Worm (Caenorhabditis elegans): ENCODE results near the gene clec-150.

clec-150 gene

ce11 chrIII:1028233-1028632 is 25.7 kb downstream of the clec-150 start:
- TF ChIP-seq gei-8 (GFP tag; optimal IDR thresholded peaks at IDR 0.05) (no peak), fkh-10 (GFP tag; optimal IDR thresholded peaks at IDR 0.05) (no peak), daf-16 (GFP tag; optimal IDR thresholded peaks at IDR 0.05) (no peak), daf-16 (tag; optimal IDR thresholded peaks at IDR 0.05) (peak; percentile 32), hlh-11 (tag; optimal IDR thresholded peaks at IDR 0.05) (peak; percentile 70), pqm-1 (tag; optimal IDR thresholded peaks at IDR 0.05) (peak; percentile 70), tag-97 (GFP tag; IDR thresholded peaks at IDR 0.05) (no peak), lsy-2 (tag; optimal IDR thresholded peaks at IDR 0.05) (no peak), F37D6.2 (tag; optimal IDR thresholded peaks at IDR 0.05) (no peak), nhr-28 (tag; optimal IDR thresholded peaks at IDR 0.05) (peak; percentile 35), ctbp-1 (GFP tag; IDR thresholded peaks at IDR 0.05) (no peak), dmd-9 (GFP tag; IDR thresholded peaks at IDR 0.05) (no peak), tra-1 (GFP tag; IDR thresholded peaks at IDR 0.05) (no peak), mdt-29 (GFP tag; IDR thresholded peaks at IDR 0.05) (no peak), zag-1 (tag; optimal IDR thresholded peaks at IDR 0.05) (no peak), dmd-6 (GFP tag; IDR thresholded peaks at IDR 0.05) (peak; percentile 67; the same call in 1 of the 2 replicates)

DNA sequence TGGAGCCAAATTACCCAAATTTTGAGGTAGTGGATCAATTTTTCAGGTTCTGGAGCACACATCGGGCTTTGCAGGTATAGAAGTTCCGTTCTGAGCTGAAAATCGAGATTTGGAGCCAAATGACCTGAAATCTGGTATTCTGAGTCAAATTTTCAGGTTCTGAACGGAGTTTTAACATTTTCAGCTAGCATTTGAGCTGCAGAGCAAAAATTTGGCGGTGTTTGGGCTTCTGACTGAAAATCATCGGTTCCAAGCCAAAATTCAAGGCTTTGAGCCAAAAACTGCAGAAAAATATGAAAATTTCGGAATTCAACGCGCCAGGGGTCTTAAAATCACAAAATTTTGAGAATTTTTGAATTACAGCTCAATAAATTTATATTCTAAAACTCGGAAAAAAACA is 28.5 kb downstream of the clec-150 start, which contains the start of the genes clc-26 and E_BE45912.2:
Gene clc-26, minus strand, starts transcription at position 101 of the 400 bp plus-strand sequence.
Gene E_BE45912.2, minus strand, starts transcription at position 139 of the 400 bp plus-strand sequence.
- no peak for TF ChIP-seq ctbp-1 (GFP tag; IDR thresholded peaks at IDR 0.05)
- peak in 1 of 2 experiments; percentile 9 for TF ChIP-seq unc-62 (GFP tag; optimal IDR thresholded peaks at IDR 0.05 in 1 of 2)
- TF ChIP-seq unc-62 (tag; optimal IDR thresholded peaks at IDR 0.05), result no peak

DNA sequence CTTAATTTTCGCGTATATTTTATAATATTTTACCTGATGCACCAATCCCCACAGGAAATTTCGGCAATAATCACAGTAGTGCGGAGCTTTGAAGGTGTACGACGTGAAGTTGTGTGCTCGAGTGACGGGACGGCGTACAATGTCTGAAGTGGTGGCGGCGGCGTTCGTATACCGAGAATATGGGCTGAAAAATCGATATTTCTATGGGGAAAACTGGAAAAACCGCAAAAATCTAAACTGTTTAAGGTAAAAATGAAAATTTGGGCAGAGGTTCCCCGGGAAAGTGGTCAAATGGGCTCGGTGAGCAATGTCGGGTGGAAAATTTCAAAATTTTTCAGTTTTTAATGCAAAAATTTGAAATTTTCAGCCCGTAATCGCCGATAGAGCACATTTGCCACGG is 32.3 kb downstream of the clec-150 start:
- no peak for TF ChIP-seq attf-4 (tag; optimal IDR thresholded peaks at IDR 0.05)
- TF ChIP-seq Y105C5A.15 (GFP tag; IDR thresholded peaks at IDR 0.05), result no peak
- TF ChIP-seq rbr-2 (tag; optimal IDR thresholded peaks at IDR 0.05), result no peak
- no peak for TF ChIP-seq zfp-2 (tag; optimal IDR thresholded peaks at IDR 0.05)
- no peak for TF ChIP-seq lin-1 (GFP tag; IDR thresholded peaks at IDR 0.05)
- TF ChIP-seq ceh-32 (tag; optimal IDR thresholded peaks at IDR 0.05; ENCODE audit: poor library complexity), result no peak
- TF ChIP-seq ctbp-1 (GFP tag; IDR thresholded peaks at IDR 0.05), result no peak
- no peak for TF ChIP-seq dmd-8 (GFP tag; IDR thresholded peaks at IDR 0.05)
- no peak for TF ChIP-seq hlh-11 (tag; optimal IDR thresholded peaks at IDR 0.05)
- TF ChIP-seq madf-9 (GFP tag; conservative IDR thresholded peaks at IDR 0.05), result no peak
- TF ChIP-seq ztf-11 (tag; optimal IDR thresholded peaks at IDR 0.05), result no peak
- TF ChIP-seq mdl-1 (tag; optimal IDR thresholded peaks at IDR 0.05), result no peak
- no peak for TF ChIP-seq skn-1 (tag; optimal IDR thresholded peaks at IDR 0.05)

ce11 chrIII:1037173-1037572 is 34.7 kb downstream of the clec-150 start, which contains the start of the genes chin-1 and BE0003N10.1:
chin-1 (minus strand) TSS chrIII:1037212.
BE0003N10.1 (plus strand) TSS chrIII:1037492.
- TF ChIP-seq zfp-3 (GFP tag; conservative IDR thresholded peaks at IDR 0.05) (no peak), F10B5.3 (tag; optimal IDR thresholded peaks at IDR 0.05) (no peak), lin-38 (GFP tag; IDR thresholded peaks at IDR 0.05) (peak; percentile 66), lir-3 (tag; optimal IDR thresholded peaks at IDR 0.05) (no peak), R02D3.7 (tag; optimal IDR thresholded peaks at IDR 0.05) (no peak), nhr-102 (tag; optimal IDR thresholded peaks at IDR 0.05) (peak; percentile 7), ZK546.5 (tag; optimal IDR thresholded peaks at IDR 0.05) (no peak), tag-97 (GFP tag; IDR thresholded peaks at IDR 0.05) (no peak), arid-1 (GFP tag; conservative IDR thresholded peaks at IDR 0.05) (no peak), sdz-12 (GFP tag; optimal IDR thresholded peaks at IDR 0.05) (no peak), jun-1 (tag; optimal IDR thresholded peaks at IDR 0.05) (no peak), nhr-77 (tag; optimal IDR thresholded peaks at IDR 0.05) (no peak), egl-43 (GFP tag; IDR thresholded peaks at IDR 0.05) (no peak), dmd-6 (GFP tag; IDR thresholded peaks at IDR 0.05) (no peak), lsy-2 (tag; optimal IDR thresholded peaks at IDR 0.05) (peak in 1 of 2 experiments; percentile 76), daf-16 (GFP tag; optimal IDR thresholded peaks at IDR 0.05) (no peak), daf-16 (tag; optimal IDR thresholded peaks at IDR 0.05) (peak; percentile 36), dpl-1 (GFP tag; optimal IDR thresholded peaks at IDR 0.05) (peak; percentile 64), saeg-2 (GFP tag; IDR thresholded peaks at IDR 0.05) (no peak), dmd-8 (GFP tag; IDR thresholded peaks at IDR 0.05) (no peak), mep-1 (tag; optimal IDR thresholded peaks at IDR 0.05) (peak; percentile 3), mes-2 (tag; optimal IDR thresholded peaks at IDR 0.05; ENCODE audit: poor library complexity, severe bottlenecking) (peak; percentile 63), rbr-2 (tag; optimal IDR thresholded peaks at IDR 0.05) (peak; percentile 12), ctbp-1 (GFP tag; IDR thresholded peaks at IDR 0.05) (no peak), dve-1 (tag; optimal IDR thresholded peaks at IDR 0.05; ENCODE audit: insufficient read depth) (peak; percentile 37), fkh-10 (GFP tag; optimal IDR thresholded peaks at IDR 0.05) (peak; percentile 5)
